Fruit fly (Drosophila melanogaster): ENCODE data around the gene hdly.
A peak's percentile ranks its signal among the peaks of the same experiment; 100 is the strongest.

The hdly gene

dm6 chr3R:20952423-20953013, 38.4 kb downstream of the hdly start:
- TF ChIP-seq usp (GFP tag; optimal IDR thresholded peaks at IDR 0.05), result no peak

dm6 chr3R:20954531-20954930, 40.4 kb downstream of the hdly start:
- TF ChIP-seq psq (optimal IDR thresholded peaks at IDR 0.05), result no peak
- no peak for TF ChIP-seq Dll (optimal IDR thresholded peaks at IDR 0.05)
- TF ChIP-seq pan (optimal IDR thresholded peaks at IDR 0.05), result no peak
- no peak for TF ChIP-seq EcR (GFP tag; optimal IDR thresholded peaks at IDR 0.05)
- TF ChIP-seq CG8478 (optimal IDR thresholded peaks at IDR 0.05), result no peak
- TF ChIP-seq usp (GFP tag; optimal IDR thresholded peaks at IDR 0.05), result no peak

dm6 chr3R:20955119-20955518, 41.0 kb downstream of the hdly start:
- TF ChIP-seq psq (optimal IDR thresholded peaks at IDR 0.05), result no peak
- TF ChIP-seq pan (optimal IDR thresholded peaks at IDR 0.05), result no peak
- no peak for TF ChIP-seq CG8478 (optimal IDR thresholded peaks at IDR 0.05)
- no peak for TF ChIP-seq usp (GFP tag; optimal IDR thresholded peaks at IDR 0.05)
- TF ChIP-seq Dll (optimal IDR thresholded peaks at IDR 0.05), result no peak
- no peak for TF ChIP-seq EcR (GFP tag; optimal IDR thresholded peaks at IDR 0.05)

DNA sequence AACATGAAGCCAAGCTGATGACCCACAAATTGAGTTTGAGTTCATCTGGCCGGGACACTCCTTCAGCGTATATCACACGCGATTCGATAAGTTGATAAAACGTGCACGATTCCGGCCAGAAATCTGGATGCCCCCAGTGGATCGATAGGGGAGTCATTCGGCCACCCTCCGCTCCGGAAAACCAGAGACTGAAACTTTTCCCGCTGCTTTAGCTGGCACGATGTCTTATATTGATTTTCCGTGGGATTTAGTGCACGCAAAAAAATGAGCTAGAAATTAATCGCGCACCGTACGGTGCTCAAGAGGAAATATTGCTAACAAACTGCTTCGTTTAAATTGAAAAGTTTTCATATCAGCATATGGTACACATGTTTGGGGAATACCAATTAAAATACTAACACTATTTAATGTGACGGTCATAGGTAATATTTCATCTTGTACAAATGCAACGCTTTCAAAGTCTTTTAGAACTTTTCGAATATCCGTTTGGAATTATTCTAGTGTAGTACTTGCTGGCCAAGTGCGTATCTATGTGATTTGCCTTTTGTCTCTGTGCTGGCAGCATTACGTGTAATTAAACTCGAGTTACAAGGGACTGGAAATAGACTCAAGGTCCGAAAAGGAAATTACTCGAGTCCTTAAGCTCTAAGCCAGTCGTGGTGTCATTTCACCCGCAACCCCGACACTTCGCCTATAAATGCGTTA, 42.0 kb downstream of the hdly start:
- TF ChIP-seq Dll (optimal IDR thresholded peaks at IDR 0.05) (no peak), usp (GFP tag; optimal IDR thresholded peaks at IDR 0.05) (no peak), EcR (GFP tag; optimal IDR thresholded peaks at IDR 0.05) (no peak), psq (optimal IDR thresholded peaks at IDR 0.05) (no peak), pan (optimal IDR thresholded peaks at IDR 0.05) (no peak), CG8478 (optimal IDR thresholded peaks at IDR 0.05) (no peak)

DNA sequence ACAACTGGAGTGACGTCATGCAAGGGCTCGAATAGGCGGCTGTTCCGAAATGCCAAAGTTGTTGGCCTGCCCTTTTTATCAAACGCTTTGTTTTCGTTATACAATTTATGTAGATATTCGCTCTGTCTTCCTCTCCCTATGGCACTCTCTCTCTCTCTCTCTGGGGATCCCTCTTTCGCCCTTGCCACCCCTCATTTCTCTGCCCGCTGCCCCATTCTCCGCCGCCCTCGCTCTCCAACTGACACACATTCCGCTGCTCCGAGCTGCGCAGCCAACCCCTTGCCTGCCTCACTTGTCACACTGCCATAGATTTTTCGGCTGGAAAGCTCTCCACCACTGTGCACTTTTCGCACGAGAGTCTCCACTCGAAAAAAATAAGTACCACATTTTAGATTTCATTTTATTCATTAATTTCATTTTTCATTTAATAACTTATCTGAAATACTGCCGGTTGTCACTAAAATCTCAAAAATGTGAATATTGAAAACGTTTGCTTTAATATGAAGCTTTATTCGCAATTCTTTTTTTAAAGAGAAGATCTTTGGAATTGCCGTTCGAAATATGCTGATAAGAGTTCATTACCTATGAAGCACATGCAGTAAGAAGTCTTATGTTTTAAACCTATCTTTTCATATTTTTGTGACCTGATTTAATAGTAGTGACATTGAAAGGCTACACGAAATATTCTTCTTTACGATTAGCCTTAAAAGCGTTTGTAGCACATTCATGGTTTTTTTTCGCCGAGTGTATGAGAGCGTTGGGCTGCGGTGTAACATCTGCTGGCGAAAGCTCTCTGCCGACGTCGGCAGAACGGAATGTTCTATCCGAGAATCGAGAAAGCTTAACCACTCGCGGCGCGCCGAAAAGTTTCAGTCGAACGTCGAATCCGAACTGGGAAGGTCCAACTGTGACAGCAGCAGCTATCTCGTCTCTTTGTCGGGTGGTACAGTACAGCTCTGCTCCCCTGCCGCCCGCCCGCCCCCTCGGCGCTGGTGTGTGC, 43.1 kb downstream of the hdly start:
- TF ChIP-seq pan (optimal IDR thresholded peaks at IDR 0.05) (no peak), Dll (optimal IDR thresholded peaks at IDR 0.05) (peak; percentile 88), psq (optimal IDR thresholded peaks at IDR 0.05) (no peak), EcR (GFP tag; optimal IDR thresholded peaks at IDR 0.05) (no peak), usp (GFP tag; optimal IDR thresholded peaks at IDR 0.05) (no peak), CG8478 (optimal IDR thresholded peaks at IDR 0.05) (no peak)

dm6 chr3R:20958599-20959150, 44.6 kb downstream of the hdly start:
- TF ChIP-seq pan (optimal IDR thresholded peaks at IDR 0.05) (no peak), CG8478 (optimal IDR thresholded peaks at IDR 0.05) (no peak), Dll (optimal IDR thresholded peaks at IDR 0.05) (no peak)

DNA sequence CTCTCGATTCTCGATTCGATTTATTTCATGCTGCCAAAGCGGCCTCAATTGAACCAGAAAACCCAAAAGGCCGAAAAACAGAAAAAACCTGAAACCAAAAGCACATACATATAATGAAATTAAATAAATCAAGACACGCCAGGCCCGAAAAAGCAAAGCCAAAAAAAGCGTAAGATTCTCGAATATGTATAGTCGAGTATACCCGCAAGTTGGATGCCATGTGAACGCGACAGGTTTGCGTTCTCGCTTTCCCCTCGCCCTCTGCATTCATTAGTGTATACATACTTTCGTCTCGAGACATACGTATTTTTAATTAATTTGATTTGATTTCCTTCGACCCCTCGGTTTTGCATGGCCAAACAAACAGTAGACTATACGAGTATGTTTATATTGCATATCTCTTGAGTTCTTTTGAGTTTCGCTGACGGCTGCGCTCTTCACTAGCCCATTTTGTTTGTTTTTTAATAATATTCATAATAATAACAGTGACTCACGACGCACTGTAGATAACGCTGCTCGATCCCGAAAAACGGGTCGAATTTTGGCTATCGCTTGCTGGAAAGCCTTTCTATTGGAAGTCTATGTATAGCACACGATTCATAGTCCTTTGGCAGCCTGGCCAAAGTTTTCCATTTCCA, 46.9 kb downstream of the hdly start:
- no peak for TF ChIP-seq usp (GFP tag; optimal IDR thresholded peaks at IDR 0.05)
- no peak for TF ChIP-seq pan (optimal IDR thresholded peaks at IDR 0.05)
- TF ChIP-seq psq (optimal IDR thresholded peaks at IDR 0.05), result no peak

- TF ChIP-seq Dll (optimal IDR thresholded peaks at IDR 0.05), result no peak
- TF ChIP-seq EcR (GFP tag; optimal IDR thresholded peaks at IDR 0.05), result no peak
- no peak for TF ChIP-seq pan (optimal IDR thresholded peaks at IDR 0.05)
- no peak for TF ChIP-seq psq (optimal IDR thresholded peaks at IDR 0.05)
Observed at dm6 chr3R:20961993-20962392, 47.9 kb downstream of the hdly start.

DNA sequence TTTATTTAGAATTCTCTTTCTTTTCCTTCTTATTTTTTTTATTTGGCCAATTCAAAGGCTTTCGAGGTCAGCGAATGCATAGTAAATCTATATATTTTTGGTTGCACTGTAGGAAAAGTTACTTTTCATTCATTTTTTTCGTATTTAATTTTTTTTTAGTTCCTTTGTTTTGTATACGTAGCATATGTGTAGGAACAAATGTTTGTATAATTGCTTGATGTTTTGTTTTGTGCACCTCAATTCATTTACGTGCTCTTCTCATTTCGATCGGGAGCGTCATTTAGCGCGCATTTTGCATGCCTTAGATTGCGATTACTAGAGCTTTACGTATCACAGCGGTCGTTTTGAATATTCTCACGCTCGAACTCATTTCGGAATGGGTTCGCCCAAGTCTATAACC, 48.9 kb downstream of the hdly start:
- no peak for TF ChIP-seq usp (GFP tag; optimal IDR thresholded peaks at IDR 0.05)
- TF ChIP-seq CG8478 (optimal IDR thresholded peaks at IDR 0.05), result no peak
- TF ChIP-seq psq (optimal IDR thresholded peaks at IDR 0.05), result no peak
- TF ChIP-seq pan (optimal IDR thresholded peaks at IDR 0.05), result no peak
- no peak for TF ChIP-seq EcR (GFP tag; optimal IDR thresholded peaks at IDR 0.05)
- TF ChIP-seq Dll (optimal IDR thresholded peaks at IDR 0.05), result no peak

dm6 chr3R:20976649-20977048, 62.6 kb downstream of the hdly start:
- no peak for TF ChIP-seq pan (optimal IDR thresholded peaks at IDR 0.05)
- no peak for TF ChIP-seq psq (optimal IDR thresholded peaks at IDR 0.05)
- no peak for TF ChIP-seq CG8478 (optimal IDR thresholded peaks at IDR 0.05)
- TF ChIP-seq EcR (GFP tag; optimal IDR thresholded peaks at IDR 0.05), result no peak
- TF ChIP-seq usp (GFP tag; optimal IDR thresholded peaks at IDR 0.05), result no peak

dm6 chr3R:20977846-20978295, 63.8 kb downstream of the hdly start, which contains the start of gene Calx:
Gene Calx, plus strand, starts transcription at chr3R:20978183.
- TF ChIP-seq EcR (GFP tag; optimal IDR thresholded peaks at IDR 0.05), result no peak
- TF ChIP-seq psq (optimal IDR thresholded peaks at IDR 0.05), result no peak
- no peak for TF ChIP-seq usp (GFP tag; optimal IDR thresholded peaks at IDR 0.05)
- no peak for TF ChIP-seq Dll (optimal IDR thresholded peaks at IDR 0.05)
- TF ChIP-seq CG8478 (optimal IDR thresholded peaks at IDR 0.05), result no peak
- no peak for TF ChIP-seq pan (optimal IDR thresholded peaks at IDR 0.05)
